Fruit fly (Drosophila melanogaster): Measurements from ENCODE around the gene Oga.

The Oga gene

dm6 chr3R:21186606-21187393 lies 32.1 kb upstream of the Oga start (continued):
- TF ChIP-seq Doc2 (GFP tag; IDR thresholded peaks at IDR 0.05) (no peak), CG17361 (GFP tag; IDR thresholded peaks at IDR 0.05) (peak; percentile 48; the same call in 1 of the 3 replicates), scrt (GFP tag; optimal IDR thresholded peaks at IDR 0.05) (peak; percentile 61), lab (GFP tag; optimal IDR thresholded peaks at IDR 0.05) (no peak), CG15269 (tag; optimal IDR thresholded peaks at IDR 0.05) (peak; percentile 27), CkIIα-i1 (GFP tag; IDR thresholded peaks at IDR 0.05) (no peak), caup (GFP tag; optimal IDR thresholded peaks at IDR 0.05; ENCODE audit: severe bottlenecking) (peak; percentile 51), lola (GFP tag; optimal IDR thresholded peaks at IDR 0.05) (peak in 1 of 3 experiments; percentile 59), CG1832 (GFP tag; optimal IDR thresholded peaks at IDR 0.05) (peak; percentile 28), CG4328 (GFP tag; optimal IDR thresholded peaks at IDR 0.05) (no peak), CG16863 (GFP tag; optimal IDR thresholded peaks at IDR 0.05) (peak; percentile 28), B-H1 (GFP tag; IDR thresholded peaks at IDR 0.05) (no peak), CG3281 (GFP tag; optimal IDR thresholded peaks at IDR 0.05) (peak; percentile 19), Adf1 (GFP tag; IDR thresholded peaks at IDR 0.05) (no peak), cwo (GFP tag; optimal IDR thresholded peaks at IDR 0.05) (peak; percentile 13), CG2712 (tag; optimal IDR thresholded peaks at IDR 0.05) (peak; percentile 8), CG4424 (GFP tag; optimal IDR thresholded peaks at IDR 0.05) (peak; percentile 39), Blimp-1 (GFP tag; optimal IDR thresholded peaks at IDR 0.05) (peak; percentile 88), CG2120 (GFP tag; optimal IDR thresholded peaks at IDR 0.05) (peak; percentile 52), ERR (GFP tag; optimal IDR thresholded peaks at IDR 0.05) (peak; percentile 53), chn (GFP tag; optimal IDR thresholded peaks at IDR 0.05) (peak; percentile 20), maf-S (GFP tag; optimal IDR thresholded peaks at IDR 0.05) (no peak)

- TF ChIP-seq CG6689 (GFP tag; IDR thresholded peaks at IDR 0.05) (peak; percentile 61), bsh (GFP tag; optimal IDR thresholded peaks at IDR 0.05) (peak in 1 of 2 experiments; percentile 6), CG2199 (GFP tag; IDR thresholded peaks at IDR 0.05) (peak; percentile 82; the same call in 1 of the 3 replicates), CG31441 (GFP tag; IDR thresholded peaks at IDR 0.05) (peak; percentile 45; the same call in 1 of the 2 replicates), Taf1 (GFP tag; IDR thresholded peaks at IDR 0.05) (no peak), danr (GFP tag; IDR thresholded peaks at IDR 0.05) (no peak), Drgx (GFP tag; IDR thresholded peaks at IDR 0.05) (no peak), lilli (GFP tag; optimal IDR thresholded peaks at IDR 0.05) (peak; percentile 42), CG7786 (GFP tag; optimal IDR thresholded peaks at IDR 0.05) (no peak), HLH3B (GFP tag; IDR thresholded peaks at IDR 0.05) (no peak), H2.0 (GFP tag; IDR thresholded peaks at IDR 0.05) (0 out of 2 replicates have a peak, but pooled peaks have one; percentile 8), Meics (GFP tag; optimal IDR thresholded peaks at IDR 0.05) (peak; percentile 61), Vsx1 (GFP tag; optimal IDR thresholded peaks at IDR 0.05) (no peak), CG10979 (tag; optimal IDR thresholded peaks at IDR 0.05) (no peak), Gsc (GFP tag; IDR thresholded peaks at IDR 0.05) (no peak), CG10543 (GFP tag; optimal IDR thresholded peaks at IDR 0.05) (peak; percentile 54), sqz (GFP tag; optimal IDR thresholded peaks at IDR 0.05) (peak; percentile 91), Med (GFP tag) (no peak), rib (GFP tag; IDR thresholded peaks at IDR 0.05) (peak; percentile 64), croc (GFP tag; conservative IDR thresholded peaks at IDR 0.05) (peak; percentile 24; the same call in 1 of the 3 replicates), gt (GFP tag; IDR thresholded peaks at IDR 0.05) (no peak), CG9437 (GFP tag; optimal IDR thresholded peaks at IDR 0.05) (peak; percentile 37), hbn (GFP tag; IDR thresholded peaks at IDR 0.05; ENCODE audit: partially characterized antibody) (no peak), CG8924 (tag; optimal IDR thresholded peaks at IDR 0.05) (peak; percentile 11)
Observed at dm6 chr3R:21187394-21188392, 31.2 kb upstream of the Oga start.
